Fruit fly (Drosophila melanogaster): ENCODE results near the gene vret.
A peak's percentile ranks its signal among the peaks of the same experiment; 100 is the strongest.

vret gene

DNA sequence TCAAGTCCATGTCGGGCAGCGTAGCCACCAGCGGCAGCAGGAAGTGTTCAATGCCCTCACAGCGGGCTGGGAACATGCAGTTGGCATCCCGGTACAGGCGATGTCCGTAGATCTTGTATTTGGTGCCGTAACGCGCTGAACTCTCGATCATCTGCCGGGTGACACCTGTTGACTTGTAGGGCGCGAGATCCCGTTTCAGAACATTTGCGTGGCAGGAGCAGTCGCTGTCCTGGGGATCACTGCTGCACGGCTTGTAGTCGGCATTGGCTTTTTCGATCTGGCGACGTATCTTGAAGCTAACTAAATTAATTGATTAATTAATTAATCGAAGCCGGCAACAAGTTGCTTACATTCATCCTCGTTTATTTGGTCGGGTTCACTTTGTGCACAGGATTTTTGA, 4.7 kb upstream of the vret start:
- TF ChIP-seq ttk (optimal IDR thresholded peaks at IDR 0.05) (no peak), insv (optimal IDR thresholded peaks at IDR 0.05) (no peak), Myc (optimal IDR thresholded peaks at IDR 0.05) (no peak), h (optimal IDR thresholded peaks at IDR 0.05) (no peak), Sin3A (optimal IDR thresholded peaks at IDR 0.05) (no peak), psq (optimal IDR thresholded peaks at IDR 0.05) (no peak)

- TF ChIP-seq insv (optimal IDR thresholded peaks at IDR 0.05): no peak
These were observed 3.6 kb upstream of the vret start, which contains the start of gene CG31139 for dm6 chr3R:22748956-22749355. CG31139 (minus strand) TSS chr3R:22749056.

dm6 chr3R:22747423-22748090, 2.2 kb upstream of the vret start, which contains the start of gene CG17141:
CG17141 (minus strand) TSS chr3R:22747599.
- TF ChIP-seq ttk (optimal IDR thresholded peaks at IDR 0.05) (no peak), insv (optimal IDR thresholded peaks at IDR 0.05) (no peak), h (optimal IDR thresholded peaks at IDR 0.05) (no peak), psq (optimal IDR thresholded peaks at IDR 0.05) (no peak), Myc (optimal IDR thresholded peaks at IDR 0.05) (no peak), Sin3A (optimal IDR thresholded peaks at IDR 0.05) (no peak)

- TF ChIP-seq ttk (optimal IDR thresholded peaks at IDR 0.05) (no peak), h (optimal IDR thresholded peaks at IDR 0.05) (no peak), Myc (optimal IDR thresholded peaks at IDR 0.05) (no peak), insv (optimal IDR thresholded peaks at IDR 0.05) (no peak), Sin3A (optimal IDR thresholded peaks at IDR 0.05) (no peak), psq (optimal IDR thresholded peaks at IDR 0.05) (no peak)
These were observed 4.5 kb downstream of the vret start, which contains the start of the genes Dcr-1 and CG6985 for dm6 chr3R:22740930-22741329. Dcr-1 (minus strand) TSS chr3R:22741091. CG6985 (plus strand) TSS chr3R:22741150.

DNA sequence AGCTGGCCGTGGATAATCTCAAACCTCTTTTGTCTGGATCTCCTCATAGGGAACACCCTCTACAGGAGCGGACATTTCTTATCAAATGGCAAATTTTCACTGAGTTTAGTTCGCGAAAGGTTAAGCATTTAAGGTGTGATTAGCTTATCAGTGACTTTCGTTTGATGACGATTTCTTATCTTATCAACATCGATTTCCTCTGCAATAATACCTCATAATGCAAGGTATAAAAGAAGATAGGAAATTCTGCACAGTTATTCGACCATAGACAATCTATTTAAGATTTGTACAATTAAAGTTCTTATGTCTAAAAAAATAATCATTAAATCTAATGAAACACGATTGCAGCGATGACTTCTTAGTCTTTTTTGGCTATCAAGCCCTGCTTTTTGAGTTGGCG, 11.6 kb downstream of the vret start, which contains the start of gene Takl2:
Takl2 (minus strand) TSS at position 101 of the 400 bp plus-strand sequence.
- TF ChIP-seq Sin3A (optimal IDR thresholded peaks at IDR 0.05) (no peak), Myc (optimal IDR thresholded peaks at IDR 0.05) (no peak), insv (optimal IDR thresholded peaks at IDR 0.05) (no peak), h (optimal IDR thresholded peaks at IDR 0.05) (no peak), psq (optimal IDR thresholded peaks at IDR 0.05) (no peak), ttk (optimal IDR thresholded peaks at IDR 0.05) (no peak)

DNA sequence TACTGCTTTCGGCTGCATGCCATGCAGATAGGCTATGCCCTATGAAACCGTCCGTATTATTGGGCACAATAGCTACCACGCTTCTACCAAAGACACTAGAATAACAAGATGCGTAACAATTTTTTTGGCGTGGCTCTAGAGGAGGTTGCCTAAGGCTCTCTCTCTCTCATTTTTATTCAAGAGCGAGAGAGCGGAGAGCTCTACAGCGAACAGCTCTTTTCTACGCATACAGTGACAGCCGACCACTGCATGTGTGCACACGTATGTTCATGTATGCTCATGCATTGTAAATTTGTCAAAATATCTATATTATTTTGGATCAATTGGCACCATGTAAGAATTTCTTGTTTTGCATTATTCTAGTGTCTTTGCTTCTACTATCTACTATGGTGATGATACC, 12.4 kb downstream of the vret start:
- TF ChIP-seq Myc (optimal IDR thresholded peaks at IDR 0.05) (no peak), psq (optimal IDR thresholded peaks at IDR 0.05) (no peak), ttk (optimal IDR thresholded peaks at IDR 0.05) (no peak), insv (optimal IDR thresholded peaks at IDR 0.05) (no peak), h (optimal IDR thresholded peaks at IDR 0.05) (no peak), Sin3A (optimal IDR thresholded peaks at IDR 0.05) (no peak)

DNA sequence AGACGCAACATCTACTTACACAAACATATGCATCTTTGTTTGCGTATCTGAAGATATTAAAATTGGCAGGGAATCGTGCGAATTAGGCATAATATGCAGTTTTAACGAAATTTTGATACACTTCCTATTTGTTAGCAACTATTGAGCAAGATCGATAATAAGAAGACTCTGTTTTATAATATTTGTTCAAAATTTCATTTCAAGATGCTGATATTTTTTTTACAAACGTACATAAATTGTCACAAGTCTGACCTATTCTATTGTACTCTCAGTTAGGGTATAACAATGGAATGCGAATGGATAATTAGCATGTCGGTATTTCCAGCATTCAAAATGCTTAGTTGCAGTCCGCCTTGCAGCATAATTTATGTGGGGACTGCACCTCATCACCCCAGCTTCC, 17.5 kb downstream of the vret start:
- TF ChIP-seq psq (optimal IDR thresholded peaks at IDR 0.05): no peak

DNA sequence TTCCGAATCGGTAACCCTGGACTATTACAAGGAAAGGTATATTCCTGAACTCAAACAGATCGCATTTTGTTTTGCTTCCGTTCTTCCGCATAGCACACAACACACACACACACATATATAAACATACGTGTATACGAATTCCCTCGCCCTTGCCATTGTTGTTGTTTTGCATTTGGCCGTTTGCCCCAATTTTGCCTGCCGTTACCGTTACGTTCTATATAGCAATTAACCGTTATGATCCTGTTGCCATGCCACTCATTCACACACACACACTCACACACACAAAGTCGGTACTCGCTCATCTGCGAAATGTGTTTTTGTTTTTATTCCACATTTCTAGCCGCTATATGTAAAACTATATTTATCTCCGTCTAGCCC, 17.9 kb downstream of the vret start:
- TF ChIP-seq Myc (optimal IDR thresholded peaks at IDR 0.05): no peak
- TF ChIP-seq psq (optimal IDR thresholded peaks at IDR 0.05): no peak
- TF ChIP-seq h (optimal IDR thresholded peaks at IDR 0.05): no peak
- TF ChIP-seq Sin3A (optimal IDR thresholded peaks at IDR 0.05): no peak
- no peak for TF ChIP-seq insv (optimal IDR thresholded peaks at IDR 0.05)
- TF ChIP-seq ttk (optimal IDR thresholded peaks at IDR 0.05): no peak

dm6 chr3R:22726771-22727455, 18.5 kb downstream of the vret start, which contains the start of gene CG45049:
CG45049 (plus strand) TSS chr3R:22726967.
- TF ChIP-seq psq (optimal IDR thresholded peaks at IDR 0.05): no peak
- no peak for TF ChIP-seq insv (optimal IDR thresholded peaks at IDR 0.05)
- TF ChIP-seq ttk (optimal IDR thresholded peaks at IDR 0.05): no peak
- TF ChIP-seq h (optimal IDR thresholded peaks at IDR 0.05): no peak

DNA sequence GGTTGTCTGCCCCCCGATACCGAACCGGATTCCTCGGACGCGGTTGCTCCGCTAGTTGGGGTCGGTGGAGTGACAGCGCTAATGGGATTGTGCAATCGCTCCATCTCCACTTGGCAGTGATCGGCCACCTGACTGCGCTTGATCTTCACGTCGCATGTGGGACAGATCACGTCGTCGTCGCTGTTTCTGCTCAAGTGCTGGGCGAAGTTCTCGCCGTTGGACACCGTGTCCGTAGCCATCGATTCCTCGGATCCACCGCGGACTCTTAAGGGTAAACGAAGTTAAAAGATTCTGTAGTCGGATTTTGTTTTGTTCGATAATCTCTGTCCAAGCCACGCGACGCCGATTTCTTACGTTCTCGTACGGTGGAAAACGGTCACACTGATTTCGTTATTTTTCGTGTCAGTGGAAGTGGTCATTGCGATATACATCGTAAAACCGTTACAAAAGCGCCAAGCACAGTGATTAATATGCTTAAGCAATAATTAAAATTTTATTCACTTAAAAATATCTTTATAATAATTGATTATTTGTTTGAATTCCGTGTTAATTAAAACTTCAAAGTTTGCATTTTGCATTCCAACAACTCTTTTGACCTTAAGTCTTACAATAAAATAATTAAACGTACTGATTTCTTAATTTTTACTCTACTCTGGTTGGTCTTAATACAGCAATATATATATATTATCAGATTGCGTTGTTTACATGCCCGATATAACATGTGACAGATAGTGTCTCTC, 19.2 kb downstream of the vret start, which contains the start of gene RNF220:
RNF220 (minus strand) TSS at position 384 of the 740 bp plus-strand sequence.
- TF ChIP-seq Sin3A (optimal IDR thresholded peaks at IDR 0.05) (no peak), psq (optimal IDR thresholded peaks at IDR 0.05) (peak; percentile 73)

dm6 chr3R:22724149-22724973, 21.0 kb downstream of the vret start, which contains the start of gene Irp-1A:
Irp-1A (minus strand) TSS chr3R:22724587.
- TF ChIP-seq Sin3A (optimal IDR thresholded peaks at IDR 0.05) (no peak), h (optimal IDR thresholded peaks at IDR 0.05) (no peak)

DNA sequence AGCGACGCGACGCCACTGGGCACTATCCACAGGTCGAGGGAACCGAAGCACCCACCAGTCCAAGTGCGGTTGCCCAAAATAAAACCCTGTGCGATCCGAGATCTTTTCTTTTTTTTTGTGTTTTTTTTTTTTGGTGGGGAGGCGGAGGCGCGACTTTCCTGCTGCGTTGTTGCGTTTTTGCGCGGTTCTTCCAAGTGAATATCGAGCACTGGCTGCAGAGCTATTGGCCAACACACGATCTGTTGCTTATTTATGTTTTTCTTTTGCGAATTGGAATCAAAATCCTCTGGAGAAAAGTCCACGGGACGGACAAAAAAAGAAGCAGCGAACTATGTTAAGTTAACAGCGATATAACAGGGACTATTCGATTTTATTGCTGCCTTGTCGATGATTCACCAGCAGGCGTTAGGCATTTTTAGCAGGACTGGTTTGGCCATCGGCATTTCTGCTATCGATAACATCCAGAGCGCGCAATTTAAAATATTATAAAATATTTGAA, 24.5 kb downstream of the vret start, which contains the start of gene wge:
wge (minus strand) TSS at position 343 of the 499 bp plus-strand sequence.
- TF ChIP-seq Myc (optimal IDR thresholded peaks at IDR 0.05) (no peak), psq (optimal IDR thresholded peaks at IDR 0.05) (peak; percentile 23)

Data from Kc167 (cell line).